Fruit fly (Drosophila melanogaster): ENCODE measurements around the gene Cpr65Eb.

The Cpr65Eb gene

dm6 chr3L:7090764-7091163 is 2.2 kb upstream of the Cpr65Eb start (continued):
- peak; percentile 74 for TF ChIP-seq HLH3B (GFP tag; IDR thresholded peaks at IDR 0.05)
- TF ChIP-seq Dfd (GFP tag; optimal IDR thresholded peaks at IDR 0.05), result no peak
- peak in 1 of 2 experiments; percentile 43 for TF ChIP-seq bsh (GFP tag; optimal IDR thresholded peaks at IDR 0.05)
- TF ChIP-seq sob (GFP tag; IDR thresholded peaks at IDR 0.05), result peak; percentile 76
- TF ChIP-seq E2f1 (GFP tag; IDR thresholded peaks at IDR 0.05), result peak; percentile 75
- TF ChIP-seq caup (GFP tag; optimal IDR thresholded peaks at IDR 0.05; ENCODE audit: severe bottlenecking), result peak; percentile 41
- no peak for TF ChIP-seq pita (GFP tag; optimal IDR thresholded peaks at IDR 0.05)
- no peak for TF ChIP-seq BEAF-32 (GFP tag; optimal IDR thresholded peaks at IDR 0.05)
- TF ChIP-seq Hsf (GFP tag; optimal IDR thresholded peaks at IDR 0.05), result peak; percentile 46
- TF ChIP-seq Nf-YA (GFP tag; IDR thresholded peaks at IDR 0.05), result 0 out of 2 replicates have a peak, but pooled peaks have one; percentile 48
- TF ChIP-seq insv (GFP tag; optimal IDR thresholded peaks at IDR 0.05), result no peak
- peak; percentile 61 for TF ChIP-seq CG5180 (GFP tag; optimal IDR thresholded peaks at IDR 0.05)
- no peak for TF ChIP-seq tll (GFP tag; optimal IDR thresholded peaks at IDR 0.05)
- TF ChIP-seq Fer1 (GFP tag; optimal IDR thresholded peaks at IDR 0.05), result peak; percentile 74
- TF ChIP-seq CG17385 (GFP tag; optimal IDR thresholded peaks at IDR 0.05), result peak; percentile 52
- TF ChIP-seq sens-2 (GFP tag; IDR thresholded peaks at IDR 0.05), result no peak; the same call in 1 of the 2 replicates
- TF ChIP-seq Drgx (GFP tag; IDR thresholded peaks at IDR 0.05), result peak; percentile 46; the same call in 1 of the 2 replicates
- no peak for TF ChIP-seq twi (tag; optimal IDR thresholded peaks at IDR 0.05)
- TF ChIP-seq jigr1 (GFP tag; IDR thresholded peaks at IDR 0.05), result peak; percentile 63; the same call in 1 of the 3 replicates
- TF ChIP-seq PHDP (tag; optimal IDR thresholded peaks at IDR 0.05), result peak; percentile 28
- TF ChIP-seq hth (optimal IDR thresholded peaks at IDR 0.05), result no peak
- no peak for TF ChIP-seq CG10274 (GFP tag; optimal IDR thresholded peaks at IDR 0.05)
- TF ChIP-seq CG7271 (tag; optimal IDR thresholded peaks at IDR 0.05), result peak; percentile 7
- no peak for TF ChIP-seq trh (GFP tag; optimal IDR thresholded peaks at IDR 0.05)
- TF ChIP-seq nom (GFP tag; optimal IDR thresholded peaks at IDR 0.05), result no peak
- TF ChIP-seq ash1 (GFP tag; optimal IDR thresholded peaks at IDR 0.05), result no peak
- TF ChIP-seq danr (GFP tag; IDR thresholded peaks at IDR 0.05), result 0 out of 2 replicates have a peak, but pooled peaks have one; percentile 26
- no peak for TF ChIP-seq YL-1 (GFP tag; optimal IDR thresholded peaks at IDR 0.05)
- TF ChIP-seq crc (GFP tag; optimal IDR thresholded peaks at IDR 0.05), result peak; percentile 41
- TF ChIP-seq HmgZ (tag; optimal IDR thresholded peaks at IDR 0.05), result no peak
- no peak for TF ChIP-seq CG8281 (tag; optimal IDR thresholded peaks at IDR 0.05)
- TF ChIP-seq NfI (GFP tag; optimal IDR thresholded peaks at IDR 0.05), result peak; percentile 34
- TF ChIP-seq sr (GFP tag; IDR thresholded peaks at IDR 0.05), result peak; percentile 13; the same call in 1 of the 3 replicates
- no peak for TF ChIP-seq dan (GFP tag; IDR thresholded peaks at IDR 0.05)
- peak; percentile 32 for TF ChIP-seq CG8359 (GFP tag; optimal IDR thresholded peaks at IDR 0.05; ENCODE audit: borderline replicate concordance)
- no peak for TF ChIP-seq CG2889 (GFP tag; IDR thresholded peaks at IDR 0.05)
- TF ChIP-seq Ravus (GFP tag; IDR thresholded peaks at IDR 0.05), result no peak; the same call in 1 of the 2 replicates
- no peak for TF ChIP-seq HLH54F (GFP tag; optimal IDR thresholded peaks at IDR 0.05)
- TF ChIP-seq Sox102F (GFP tag; optimal IDR thresholded peaks at IDR 0.05), result peak; percentile 74
- peak; percentile 25 for TF ChIP-seq zen (tag; optimal IDR thresholded peaks at IDR 0.05)
- peak; percentile 22 for TF ChIP-seq CG6854 (GFP tag; optimal IDR thresholded peaks at IDR 0.05)
- TF ChIP-seq Rfx (GFP tag; IDR thresholded peaks at IDR 0.05), result peak; percentile 71
- TF ChIP-seq corto (GFP tag; optimal IDR thresholded peaks at IDR 0.05), result no peak
- peak; percentile 22 for TF ChIP-seq sd (tag; optimal IDR thresholded peaks at IDR 0.05)
- TF ChIP-seq crol (GFP tag; IDR thresholded peaks at IDR 0.05), result no peak
- TF ChIP-seq CG10267 (tag; optimal IDR thresholded peaks at IDR 0.05), result peak; percentile 41
- TF ChIP-seq CG13894 (tag; optimal IDR thresholded peaks at IDR 0.05), result no peak
- peak; percentile 51 for TF ChIP-seq pb (GFP tag; optimal IDR thresholded peaks at IDR 0.05)
- peak; percentile 50 for TF ChIP-seq Asciz (GFP tag; optimal IDR thresholded peaks at IDR 0.05)
- TF ChIP-seq gro (GFP tag; optimal IDR thresholded peaks at IDR 0.05), result peak; percentile 19

Measured in whole organism, embryonic.